Worm (Caenorhabditis elegans): ENCODE measurements around the gene mrps-16.

The mrps-16 gene

ce11 chrII:5521411-5521810 is 47.2 kb downstream of the mrps-16 start, which contains the start of gene ZK177.12:
TSS of gene ZK177.12 (plus strand) at chrII:5521711.
- TF ChIP-seq W03F9.2 (tag; optimal IDR thresholded peaks at IDR 0.05) (no peak), dao-5 (tag; optimal IDR thresholded peaks at IDR 0.05) (no peak), him-1 (tag; optimal IDR thresholded peaks at IDR 0.05) (no peak)

DNA sequence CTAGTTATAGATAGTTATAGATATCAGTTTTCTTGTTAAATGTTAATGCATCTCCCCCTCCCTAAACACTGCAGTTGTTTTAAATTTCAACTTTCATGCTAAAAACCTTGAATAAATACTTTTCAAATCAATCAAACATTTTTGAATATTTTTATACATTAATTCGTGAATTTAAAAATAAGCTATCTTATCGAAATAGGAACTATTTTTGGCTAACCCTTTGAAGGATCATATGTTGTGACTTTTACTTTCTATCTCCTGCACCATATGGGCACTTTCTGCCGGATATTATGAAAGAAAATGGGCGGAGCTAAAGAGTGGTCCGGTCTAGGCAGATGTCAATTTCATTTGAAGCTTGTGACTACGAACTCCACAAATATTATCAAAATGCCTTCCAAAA is 48.5 kb downstream of the mrps-16 start, which contains the start of gene ZK177.11:
TSS of gene ZK177.11 (plus strand) at position 301 of the 400 bp plus-strand sequence.
- TF ChIP-seq him-1 (tag; optimal IDR thresholded peaks at IDR 0.05) = no peak
- no peak for TF ChIP-seq dao-5 (tag; optimal IDR thresholded peaks at IDR 0.05)
- TF ChIP-seq W03F9.2 (tag; optimal IDR thresholded peaks at IDR 0.05) = no peak

All from whole organism, L4/young adult.